Fruit fly (Drosophila melanogaster): ENCODE measurements around the gene RnrL.

dm6 chr2L:10322773-10323487, 4.8 kb downstream of the RnrL start, which contains the start of gene CG5381:
- no peak for TF ChIP-seq dl (GFP tag; optimal IDR thresholded peaks at IDR 0.05; ENCODE audit: insufficient read depth in 1 of 2, partially characterized antibody in 2 of 2)
- no peak for TF ChIP-seq sage (GFP tag; optimal IDR thresholded peaks at IDR 0.05)
- no peak for TF ChIP-seq pan (optimal IDR thresholded peaks at IDR 0.05)
- TF ChIP-seq CG9705 (GFP tag; optimal IDR thresholded peaks at IDR 0.05): no peak
- no peak for TF ChIP-seq lola (GFP tag; optimal IDR thresholded peaks at IDR 0.05)
- no peak for TF ChIP-seq CrebA (GFP tag; optimal IDR thresholded peaks at IDR 0.05; ENCODE audit: borderline replicate concordance)
- TF ChIP-seq sv (GFP tag; optimal IDR thresholded peaks at IDR 0.05): no peak
- no peak for TF ChIP-seq tai (GFP tag; optimal IDR thresholded peaks at IDR 0.05)
- TF ChIP-seq Abd-B (GFP tag; optimal IDR thresholded peaks at IDR 0.05): no peak
- no peak for TF ChIP-seq usp (GFP tag; optimal IDR thresholded peaks at IDR 0.05)
- TF ChIP-seq br (GFP tag; optimal IDR thresholded peaks at IDR 0.05): no peak
- TF ChIP-seq brk (GFP tag; optimal IDR thresholded peaks at IDR 0.05): no peak
